Fruit fly (Drosophila melanogaster) whole organism, embryonic: ENCODE results near the gene Stat92E.
A peak's percentile ranks its signal among the peaks of the same experiment; 100 is the strongest.

Experiments used
- B-H2 ChIP-seq: fragments of 200-800 bp; sonication (Bioruptor generic); optimal IDR thresholded peaks from 2 replicates; lab custom pipeline; 2018; ENCODE audit warnings: missing biosample characterization, mild to moderate bottlenecking, missing genetic modification characterization
- CG12391 ChIP-seq: fragments of 200-800 bp; sonication (Bioruptor generic); optimal IDR thresholded peaks from 3 replicates; lab custom pipeline; 2018; ENCODE audit warnings: missing biosample characterization, mild to moderate bottlenecking, missing genetic modification characterization, moderate library complexity
- CG12659 ChIP-seq: fragments of 200-800 bp; sonication (Bioruptor generic); optimal IDR thresholded peaks from 3 replicates; lab custom pipeline; 2017; ENCODE audit warnings: mild to moderate bottlenecking, missing biosample characterization, missing genetic modification reagents, missing genetic modification characterization
- CG12769 ChIP-seq: fragments of 200-800 bp; sonication (Bioruptor generic); optimal IDR thresholded peaks from 2 replicates; lab custom pipeline; 2019; ENCODE audit warnings: missing biosample characterization, mild to moderate bottlenecking, missing genetic modification characterization, moderate library complexity
- CG13296 ChIP-seq: fragments of 200-800 bp; sonication (Bioruptor generic); optimal IDR thresholded peaks from 3 replicates; lab custom pipeline; 2018; ENCODE audit warnings: missing biosample characterization, mild to moderate bottlenecking, missing genetic modification characterization
- CG14667 ChIP-seq: fragments of 200-800 bp; sonication (Bioruptor generic); IDR thresholded peaks from 2 replicates; pipeline ENCODE4 v1.3.6; 2022; ENCODE audit warnings: missing biosample characterization, missing genetic modification characterization
- CG15011 ChIP-seq: fragments of 200-800 bp; sonication (Bioruptor generic); optimal IDR thresholded peaks from 3 replicates; lab custom pipeline; 2018; ENCODE audit warnings: missing biosample characterization, mild to moderate bottlenecking, missing genetic modification characterization
- CG15073 ChIP-seq: fragments of 200-800 bp; sonication (Bioruptor generic); optimal IDR thresholded peaks from 2 replicates; lab custom pipeline; 2016; ENCODE audit warnings: missing biosample characterization, missing genetic modification characterization
- CG1602 ChIP-seq: fragments of 200-800 bp; sonication (Bioruptor generic); optimal IDR thresholded peaks from 3 replicates; lab custom pipeline; 2016; ENCODE audit warnings: missing biosample characterization, missing genetic modification characterization
- CG17359 ChIP-seq: fragments of 200-800 bp; sonication (Bioruptor generic); optimal IDR thresholded peaks from 3 replicates; lab custom pipeline; 2018; ENCODE audit warnings: missing biosample characterization, mild to moderate bottlenecking, missing genetic modification characterization, moderate library complexity
- CG1792 ChIP-seq: fragments of 200-800 bp; sonication (Bioruptor generic); optimal IDR thresholded peaks from 2 replicates; lab custom pipeline; 2016; ENCODE audit warnings: missing biosample characterization, missing genetic modification characterization
- CG18011 ChIP-seq: fragments of 200-800 bp; sonication (Bioruptor generic); optimal IDR thresholded peaks from 2 replicates; lab custom pipeline; 2017; ENCODE audit warnings: missing biosample characterization, missing genetic modification characterization, mild to moderate bottlenecking, moderate library complexity, missing genotype
- CG18599 ChIP-seq: fragments of 200-800 bp; sonication (Bioruptor generic); optimal IDR thresholded peaks from 3 replicates; lab custom pipeline; 2017; ENCODE audit warnings: missing biosample characterization, missing genetic modification characterization, mild to moderate bottlenecking, moderate library complexity, missing genetic modification reagents
- CG18619 ChIP-seq: fragments of 200-800 bp; sonication (Bioruptor generic); optimal IDR thresholded peaks from 3 replicates; lab custom pipeline; 2017; ENCODE audit warnings: missing biosample characterization, mild to moderate bottlenecking, missing genetic modification characterization
- CG2678 ChIP-seq: fragments of 200-800 bp; sonication (Bioruptor generic); optimal IDR thresholded peaks from 3 replicates; lab custom pipeline; 2019; ENCODE audit warnings: missing biosample characterization, mild to moderate bottlenecking, missing genetic modification characterization, moderate library complexity
- CG30431 ChIP-seq: fragments of 200-800 bp; sonication (Bioruptor generic); optimal IDR thresholded peaks from 2 replicates; lab custom pipeline; 2017; ENCODE audit warnings: missing biosample characterization, missing genetic modification characterization
- CG34422 ChIP-seq: fragments of 200-800 bp; sonication (Bioruptor generic); IDR thresholded peaks from 3 replicates; pipeline ENCODE4 v1.3.6; 2022; ENCODE audit warnings: missing biosample characterization, missing genetic modification characterization
- CG43689 ChIP-seq: fragments of 200-800 bp; sonication (Bioruptor generic); IDR thresholded peaks from 2 replicates; pipeline ENCODE4 v1.3.6; 2022; ENCODE audit warnings: missing biosample characterization, missing genetic modification characterization
- CG5953 ChIP-seq: fragments of 200-800 bp; sonication (Bioruptor generic); IDR thresholded peaks from 2 replicates; pipeline ENCODE4 v1.3.6; 2022; ENCODE audit warnings: missing biosample characterization, missing genetic modification characterization
- CG6813 ChIP-seq: fragments of 200-800 bp; sonication (Bioruptor generic); optimal IDR thresholded peaks from 2 replicates; lab custom pipeline; 2017; ENCODE audit warnings: missing biosample characterization, missing genetic modification characterization, mild to moderate bottlenecking, moderate library complexity, missing genetic modification reagents
- CG7745 ChIP-seq: fragments of 200-800 bp; sonication (Bioruptor generic); optimal IDR thresholded peaks from 2 replicates; lab custom pipeline; 2018; ENCODE audit warnings: missing biosample characterization, mild to moderate bottlenecking, missing genetic modification characterization, moderate library complexity
- CG8290 ChIP-seq, 3 experiments: fragments of 200-800 bp; sonication (Bioruptor generic); optimal IDR thresholded peaks; 2 replicates each; lab custom pipeline; 2016 to 2019; ENCODE audit warnings: missing biosample characterization in 3 of 3, missing genetic modification characterization in 3 of 3, mild to moderate bottlenecking in 2 of 3, moderate library complexity in 1 of 3
- CG9876 ChIP-seq: fragments of 200-800 bp; sonication (Bioruptor generic); optimal IDR thresholded peaks from 2 replicates; lab custom pipeline; 2016; ENCODE audit warnings: missing biosample characterization, missing genetic modification characterization
- Camta ChIP-seq: fragments of 200-800 bp; sonication (Bioruptor generic); optimal IDR thresholded peaks from 2 replicates; lab custom pipeline; 2016; ENCODE audit warnings: missing biosample characterization, missing genetic modification characterization
- CoRest ChIP-seq: fragments of 200-800 bp; sonication (Bioruptor generic); optimal IDR thresholded peaks from 3 replicates; lab custom pipeline; 2018; ENCODE audit warnings: missing biosample characterization, mild to moderate bottlenecking, missing genetic modification characterization, moderate library complexity
- Dbx ChIP-seq: fragments of 200-800 bp; sonication (Bioruptor generic); IDR thresholded peaks from 3 replicates; pipeline ENCODE4 v1.3.6; 2022; ENCODE audit warnings: missing biosample characterization, missing genetic modification characterization
- Hmr ChIP-seq: fragments of 200-800 bp; sonication (Bioruptor generic); optimal IDR thresholded peaks from 3 replicates; lab custom pipeline; 2017; ENCODE audit warnings: mild to moderate bottlenecking, missing biosample characterization, missing genetic modification reagents, missing genetic modification characterization
- Lim3 ChIP-seq: fragments of 200-800 bp; sonication (Bioruptor generic); IDR thresholded peaks from 2 replicates; pipeline ENCODE4 v1.3.6; 2022; ENCODE audit warnings: missing biosample characterization, missing genetic modification characterization
- Oaz ChIP-seq: fragments of 200-800 bp; sonication (Bioruptor generic); IDR thresholded peaks from 2 replicates; pipeline ENCODE4 v1.3.6; 2022; ENCODE audit warnings: missing biosample characterization, missing genetic modification characterization
- Poxn ChIP-seq: fragments of 200-800 bp; sonication (Bioruptor generic); IDR thresholded peaks from 2 replicates; pipeline ENCODE4 v1.3.6; 2022; ENCODE audit warnings: missing biosample characterization, missing genetic modification characterization
- Rx ChIP-seq: fragments of 200-800 bp; sonication (Bioruptor generic); IDR thresholded peaks from 2 replicates; pipeline ENCODE4 v1.3.6; 2022; ENCODE audit warnings: missing biosample characterization, missing genetic modification characterization
- TFAM ChIP-seq: fragments of 200-800 bp; sonication (Bioruptor generic); optimal IDR thresholded peaks from 2 replicates; lab custom pipeline; 2017; ENCODE audit warnings: missing biosample characterization, missing genetic modification characterization, inconsistent platforms
- Xrp1 ChIP-seq: fragments of 200-800 bp; sonication (Bioruptor generic); IDR thresholded peaks from 2 replicates; pipeline ENCODE4 v1.3.6; 2022; ENCODE audit warnings: missing biosample characterization, missing genetic modification characterization
- YL-1 ChIP-seq: fragments of 200-800 bp; sonication (Bioruptor generic); optimal IDR thresholded peaks from 3 replicates; lab custom pipeline; 2017; ENCODE audit warnings: missing biosample characterization, mild to moderate bottlenecking, missing genetic modification characterization
- caup ChIP-seq: fragments of 200-800 bp; sonication (Bioruptor generic); optimal IDR thresholded peaks from 3 replicates; lab custom pipeline; 2017; ENCODE audit warnings: missing biosample characterization, mild to moderate bottlenecking, missing genetic modification characterization, moderate library complexity; ENCODE audit not compliant: severe bottlenecking
- ci ChIP-seq: fragments of 200-800 bp; sonication (Bioruptor generic); IDR thresholded peaks from 3 replicates; pipeline ENCODE4 v1.3.6; 2022; ENCODE audit warnings: missing biosample characterization, missing genetic modification characterization
- dpn ChIP-seq, 2 experiments: fragments of 200-800 bp; sonication (Bioruptor generic); optimal IDR thresholded peaks; 3 replicates each; lab custom pipeline; 2016; ENCODE audit warnings: missing biosample characterization in 2 of 2, missing genetic modification characterization in 2 of 2
- emc ChIP-seq: fragments of 200-800 bp; sonication (Bioruptor generic); optimal IDR thresholded peaks from 2 replicates; lab custom pipeline; 2016; ENCODE audit warnings: missing biosample characterization, missing genetic modification characterization
- gem ChIP-seq: fragments of 200-800 bp; sonication (Bioruptor generic); optimal IDR thresholded peaks from 2 replicates; lab custom pipeline; 2019; ENCODE audit warnings: missing biosample characterization, mild to moderate bottlenecking, missing genetic modification characterization, moderate library complexity
- kni ChIP-seq: fragments of 200-800 bp; sonication (Bioruptor generic); optimal IDR thresholded peaks from 3 replicates; lab custom pipeline; 2017; ENCODE audit warnings: mild to moderate bottlenecking, missing biosample characterization, missing genetic modification reagents, missing genetic modification characterization
- lola ChIP-seq, 3 experiments: fragments of >200 bp in 2 of 3; fragments of 200-800 bp in 1 of 3; sonication (Bioruptor generic) in 1 of 3; optimal IDR thresholded peaks; 2 replicates each; lab custom pipeline; 2017 to 2019; ENCODE audit warnings: missing biosample characterization in 3 of 3, missing genetic modification characterization in 3 of 3, mild to moderate bottlenecking in 1 of 3, moderate library complexity in 1 of 3
- mam ChIP-seq: fragments of 200-800 bp; sonication (Bioruptor generic); optimal IDR thresholded peaks from 3 replicates; lab custom pipeline; 2016; ENCODE audit warnings: missing biosample characterization, missing genetic modification characterization
- nmo ChIP-seq: fragments of 200-800 bp; sonication (Bioruptor generic); optimal IDR thresholded peaks from 2 replicates; lab custom pipeline; 2018; ENCODE audit warnings: missing biosample characterization, mild to moderate bottlenecking, missing genetic modification characterization, moderate library complexity
- repo ChIP-seq: fragments of 200-800 bp; sonication (Bioruptor generic); optimal IDR thresholded peaks from 2 replicates; lab custom pipeline; 2016; ENCODE audit warnings: missing biosample characterization, missing genetic modification characterization
- salm ChIP-seq: fragments of 200-800 bp; sonication (Bioruptor generic); optimal IDR thresholded peaks from 2 replicates; lab custom pipeline; 2018; ENCODE audit warnings: missing biosample characterization, mild to moderate bottlenecking, missing genetic modification characterization
- schlank ChIP-seq: fragments of 200-800 bp; sonication (Bioruptor generic); optimal IDR thresholded peaks from 2 replicates; lab custom pipeline; 2018; ENCODE audit warnings: missing biosample characterization, mild to moderate bottlenecking, missing genetic modification characterization
- slbo ChIP-seq: fragments of 200-800 bp; sonication (Bioruptor generic); IDR thresholded peaks from 2 replicates; pipeline ENCODE4 v1.3.6; 2022; ENCODE audit warnings: missing biosample characterization, missing genetic modification characterization
- slp2 ChIP-seq: fragments of 200-800 bp; sonication (Bioruptor generic); optimal IDR thresholded peaks from 2 replicates; lab custom pipeline; 2016; ENCODE audit warnings: missing biosample characterization, missing genetic modification characterization

Stat92E gene

dm6 chr3R:20560019-20560667 is 8.0 kb upstream of the Stat92E start, which contains the start of gene CG15922 (continued):
- TF ChIP-seq lola (GFP tag; optimal IDR thresholded peaks at IDR 0.05; lab: Kevin White, UChicago) (peak in 1 of 3 experiments; percentile 18), CG12391 (peak; percentile 21), CG8290 (GFP tag; optimal IDR thresholded peaks at IDR 0.05; lab: Kevin White, UChicago) (no peak), CG8290 (tag; optimal IDR thresholded peaks at IDR 0.05; lab: Kevin White, UChicago) (peak in 1 of 2 experiments; percentile 23), nmo (GFP tag; lab: Kevin White, UChicago) (no peak), CG17359 (tag; lab: Kevin White, UChicago) (peak; percentile 13), YL-1 (GFP tag; lab: Kevin White, UChicago) (peak; percentile 8), slbo (GFP tag; lab: Robert Waterston, UW) (peak; percentile 58), CG18599 (peak; percentile 0), kni (no peak), CG12659 (GFP tag; lab: Kevin White, UChicago) (peak; percentile 13), Xrp1 (0 out of 2 replicates have a peak, but pooled peaks have one; percentile 8), CG7745 (tag; lab: Kevin White, UChicago) (peak; percentile 33), TFAM (GFP tag; lab: Kevin White, UChicago) (no peak), CG13296 (peak; percentile 2), Camta (GFP tag; lab: Kevin White, UChicago) (no peak), dpn (GFP tag; optimal IDR thresholded peaks at IDR 0.05; lab: Kevin White, UChicago) (peak; percentile 17 to 27), CG12769 (tag; lab: Kevin White, UChicago) (peak; percentile 12), CG1602 (GFP tag; lab: Kevin White, UChicago) (no peak), CG2678 (tag; lab: Kevin White, UChicago) (peak; percentile 50)

- no peak for TF ChIP-seq mam (GFP tag; lab: Kevin White, UChicago)
- no peak for TF ChIP-seq gem (tag; lab: Kevin White, UChicago)
- TF ChIP-seq ci (GFP tag; lab: Robert Waterston, UW): peak; percentile 59
- peak; percentile 18; the same call in 1 of the 3 replicates for TF ChIP-seq CG34422 (GFP tag; lab: Robert Waterston, UW)
- no peak for TF ChIP-seq CG9876 (GFP tag; lab: Kevin White, UChicago)
- 0 out of 2 replicates have a peak, but pooled peaks have one; percentile 22 for TF ChIP-seq CG5953 (GFP tag; lab: Robert Waterston, UW)
- no peak for TF ChIP-seq repo
- TF ChIP-seq schlank (tag; lab: Kevin White, UChicago): no peak
- no peak for TF ChIP-seq CG18011 (GFP tag; lab: Kevin White, UChicago)
- TF ChIP-seq CoRest (tag; lab: Kevin White, UChicago): no peak
- TF ChIP-seq Hmr: no peak
- TF ChIP-seq CG1792 (GFP tag; lab: Kevin White, UChicago): no peak
- no peak for TF ChIP-seq CG6813 (GFP tag; lab: Kevin White, UChicago)
- TF ChIP-seq CG14667 (GFP tag; lab: Robert Waterston, UW): no peak
- TF ChIP-seq CG30431: no peak
- TF ChIP-seq Poxn: no peak
- no peak for TF ChIP-seq CG15011
- TF ChIP-seq caup (GFP tag; lab: Kevin White, UChicago): no peak
- no peak for TF ChIP-seq salm
- TF ChIP-seq B-H2 (GFP tag; lab: Kevin White, UChicago): peak; percentile 17
- no peak for TF ChIP-seq CG15073 (GFP tag; lab: Kevin White, UChicago)
- no peak for TF ChIP-seq Camta (GFP tag; lab: Kevin White, UChicago)
- TF ChIP-seq Oaz: no peak
- TF ChIP-seq Dbx (GFP tag; lab: Robert Waterston, UW): 0 out of 3 replicates have a peak, but pooled peaks have one; percentile 27
- no peak for TF ChIP-seq CG43689 (GFP tag; lab: Robert Waterston, UW)
- TF ChIP-seq CG18619: no peak
- TF ChIP-seq slp2 (GFP tag; lab: Kevin White, UChicago): no peak
- TF ChIP-seq Lim3 (GFP tag; lab: Robert Waterston, UW): no peak
- TF ChIP-seq emc: no peak
- TF ChIP-seq Rx: no peak; the same call in 1 of the 2 replicates
Measured at dm6 chr3R:20558106-20558489, 6.0 kb upstream of the Stat92E start.
